Worm (Caenorhabditis elegans): ENCODE results near the gene fbxa-105.

Gene fbxa-105

ce11 chrV:7374090-7374489 is 17.7 kb downstream of the fbxa-105 start, which contains the start of gene srx-56:
Gene srx-56, plus strand, starts transcription at chrV:7374390.
- TF ChIP-seq snpc-3.4 (tag; optimal IDR thresholded peaks at IDR 0.05): no peak
- TF ChIP-seq F10E7.11 (tag; optimal IDR thresholded peaks at IDR 0.05): no peak
- TF ChIP-seq pbrm-1 (GFP tag; IDR thresholded peaks at IDR 0.05): no peak
- TF ChIP-seq F33H1.4 (GFP tag; IDR thresholded peaks at IDR 0.05): no peak
- TF ChIP-seq attf-3 (GFP tag; conservative IDR thresholded peaks at IDR 0.05): no peak
- no peak for TF ChIP-seq aptf-3 (GFP tag; IDR thresholded peaks at IDR 0.05)
- TF ChIP-seq athp-1 (tag; optimal IDR thresholded peaks at IDR 0.05): no peak
- TF ChIP-seq xnd-1 (tag; optimal IDR thresholded peaks at IDR 0.05): no peak
- no peak for TF ChIP-seq fkh-3 (tag; optimal IDR thresholded peaks at IDR 0.05)
- no peak for TF ChIP-seq ztf-28 (GFP tag; IDR thresholded peaks at IDR 0.05)
- TF ChIP-seq lin-26 (GFP tag; IDR thresholded peaks at IDR 0.05): no peak
- TF ChIP-seq lsl-1 (GFP tag; optimal IDR thresholded peaks at IDR 0.05): no peak
- TF ChIP-seq sdz-38 (tag; optimal IDR thresholded peaks at IDR 0.05): no peak
- TF ChIP-seq aptf-2 (GFP tag; conservative IDR thresholded peaks at IDR 0.05): no peak
- no peak for TF ChIP-seq dpl-1 (GFP tag; optimal IDR thresholded peaks at IDR 0.05)
- TF ChIP-seq him-1 (tag; optimal IDR thresholded peaks at IDR 0.05): no peak
- no peak for TF ChIP-seq ceh-40 (GFP tag; IDR thresholded peaks at IDR 0.05)

- TF ChIP-seq hrde-1 (tag; optimal IDR thresholded peaks at IDR 0.05; ENCODE audit: borderline replicate concordance) (no peak), zim-3 (tag; optimal IDR thresholded peaks at IDR 0.05) (no peak), bed-2 (GFP tag; IDR thresholded peaks at IDR 0.05) (no peak), F55B11.4 (tag; optimal IDR thresholded peaks at IDR 0.05; ENCODE audit: borderline replicate concordance, insufficient read depth) (no peak), bed-1 (GFP tag; IDR thresholded peaks at IDR 0.05) (no peak), nhr-120 (GFP tag; IDR thresholded peaks at IDR 0.05) (no peak), attf-3 (GFP tag; conservative IDR thresholded peaks at IDR 0.05) (no peak)
These were observed 22.3 kb downstream of the fbxa-105 start, which contains the start of gene srj-14 for ce11 chrV:7369578-7369977. Gene srj-14, plus strand, starts transcription at chrV:7369708.

- TF ChIP-seq chd-7 (tag; optimal IDR thresholded peaks at IDR 0.05) (no peak), ceh-27 (GFP tag; optimal IDR thresholded peaks at IDR 0.05) (no peak), nhr-90 (tag; optimal IDR thresholded peaks at IDR 0.05) (no peak), die-1 (tag; optimal IDR thresholded peaks at IDR 0.05) (no peak), snpc-3.4 (tag; optimal IDR thresholded peaks at IDR 0.05) (no peak), repo-1 (tag; optimal IDR thresholded peaks at IDR 0.05) (no peak), madf-6 (GFP tag; IDR thresholded peaks at IDR 0.05) (no peak), ccch-3 (GFP tag; optimal IDR thresholded peaks at IDR 0.05) (no peak), K11D2.4 (GFP tag; IDR thresholded peaks at IDR 0.05) (no peak), cebp-1 (GFP tag; IDR thresholded peaks at IDR 0.05) (no peak), cebp-1 (tag; optimal IDR thresholded peaks at IDR 0.05) (no peak), nhr-120 (GFP tag; IDR thresholded peaks at IDR 0.05) (no peak), dpl-1 (GFP tag; optimal IDR thresholded peaks at IDR 0.05) (no peak), xnd-1 (tag; optimal IDR thresholded peaks at IDR 0.05) (no peak), F52B5.7 (tag; optimal IDR thresholded peaks at IDR 0.05) (no peak), ztf-18 (tag; optimal IDR thresholded peaks at IDR 0.05) (no peak), Y56A3A.18 (GFP tag; IDR thresholded peaks at IDR 0.05) (no peak), D2030.7 (GFP tag; IDR thresholded peaks at IDR 0.05) (no peak), F57A8.1 (GFP tag; optimal IDR thresholded peaks at IDR 0.05) (no peak)
These were observed 26.9 kb downstream of the fbxa-105 start, which contains the start of gene exc-13 for ce11 chrV:7364951-7365350. Gene exc-13, plus strand, starts transcription at chrV:7365251.

All from whole organism, young adult.